Fruit fly (Drosophila melanogaster): ENCODE data around the gene ChAT.
A peak's percentile ranks its signal among the peaks of the same experiment; 100 is the strongest.

The ChAT gene

DNA sequence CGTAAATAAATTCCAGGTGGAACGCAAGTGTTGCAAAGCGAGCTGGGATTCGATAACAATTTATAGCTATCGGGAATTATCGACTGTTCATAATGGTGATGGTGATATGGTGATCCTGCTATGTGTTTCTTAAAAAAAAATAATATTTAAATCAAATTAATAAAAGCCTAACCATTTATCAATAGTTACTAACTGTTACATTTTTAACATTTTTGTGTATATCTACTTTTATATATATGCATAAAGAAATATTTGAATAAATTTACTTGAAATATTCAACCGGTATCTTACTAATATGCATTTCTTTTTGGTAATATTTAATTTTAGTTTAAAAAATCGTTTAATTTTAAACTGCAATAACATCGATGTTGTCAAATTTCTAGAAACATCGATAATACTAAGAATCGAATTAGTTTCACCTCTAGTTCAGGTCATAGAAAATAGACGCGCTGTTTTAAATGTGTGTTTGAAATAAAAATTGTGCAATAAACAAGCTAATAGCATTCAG lies 40.7 kb downstream of the ChAT start, which contains the start of the genes PGS1 and gwl (continued):
- TF ChIP-seq nau (GFP tag; optimal IDR thresholded peaks at IDR 0.05) (no peak), sqz (GFP tag; optimal IDR thresholded peaks at IDR 0.05) (no peak), CG11085 (GFP tag; IDR thresholded peaks at IDR 0.05) (peak; percentile 80), GATAe (GFP tag; conservative IDR thresholded peaks at IDR 0.05) (peak; percentile 58; the same call in 1 of the 2 replicates), Rfx (GFP tag; IDR thresholded peaks at IDR 0.05) (peak; percentile 86), dan (GFP tag; IDR thresholded peaks at IDR 0.05) (no peak), CG17361 (GFP tag; IDR thresholded peaks at IDR 0.05) (no peak; the same call in 2 of the 3 replicates), CG10979 (tag; optimal IDR thresholded peaks at IDR 0.05) (peak; percentile 66), gt (GFP tag; IDR thresholded peaks at IDR 0.05) (no peak), dati (GFP tag; IDR thresholded peaks at IDR 0.05) (no peak), btn (GFP tag; optimal IDR thresholded peaks at IDR 0.05) (no peak), sim (GFP tag; IDR thresholded peaks at IDR 0.05) (no peak), CG10565 (GFP tag; optimal IDR thresholded peaks at IDR 0.05) (no peak), Side (GFP tag; optimal IDR thresholded peaks at IDR 0.05) (no peak), CG8388 (GFP tag; optimal IDR thresholded peaks at IDR 0.05) (peak; percentile 66), rib (GFP tag; IDR thresholded peaks at IDR 0.05) (peak; percentile 54; the same call in 1 of the 2 replicates), Hsf (GFP tag; optimal IDR thresholded peaks at IDR 0.05) (peak; percentile 72), vfl (GFP tag; optimal IDR thresholded peaks at IDR 0.05) (peak; percentile 28), dmrt99B (tag; optimal IDR thresholded peaks at IDR 0.05) (no peak), klu (GFP tag; IDR thresholded peaks at IDR 0.05) (peak; percentile 76), Antp (GFP tag; optimal IDR thresholded peaks at IDR 0.05) (peak; percentile 13), Sry-β (GFP tag; optimal IDR thresholded peaks at IDR 0.05) (no peak), CG11398 (GFP tag; optimal IDR thresholded peaks at IDR 0.05) (no peak), TFAM (GFP tag; optimal IDR thresholded peaks at IDR 0.05) (no peak), Mad (GFP tag; optimal IDR thresholded peaks at IDR 0.05) (no peak), pan (optimal IDR thresholded peaks at IDR 0.05) (no peak), pan (GFP tag; optimal IDR thresholded peaks at IDR 0.05 in 1 of 2, IDR thresholded peaks at IDR 0.05 in 1 of 2) (peak in 1 of 2 experiments; percentile 81), CG6813 (GFP tag; optimal IDR thresholded peaks at IDR 0.05) (no peak), CG6272 (GFP tag; IDR thresholded peaks at IDR 0.05) (peak; percentile 79), D (optimal IDR thresholded peaks at IDR 0.05) (no peak), D (GFP tag; optimal IDR thresholded peaks at IDR 0.05) (peak; percentile 1), CG3163 (GFP tag; optimal IDR thresholded peaks at IDR 0.05) (no peak), Abd-B (GFP tag; optimal IDR thresholded peaks at IDR 0.05) (peak; percentile 81), CG9609 (GFP tag; optimal IDR thresholded peaks at IDR 0.05) (peak; percentile 25), dysf (GFP tag; IDR thresholded peaks at IDR 0.05) (peak; percentile 85), Atf6 (GFP tag; IDR thresholded peaks at IDR 0.05) (peak; percentile 81), Spps (tag; optimal IDR thresholded peaks at IDR 0.05) (peak; percentile 48), Dref (GFP tag; IDR thresholded peaks at IDR 0.05) (peak; percentile 71), CG6791 (GFP tag; IDR thresholded peaks at IDR 0.05; ENCODE audit: partially characterized antibody) (no peak; the same call in 2 of the 3 replicates), Sox100B (GFP tag; optimal IDR thresholded peaks at IDR 0.05) (peak; percentile 78), crp (GFP tag; optimal IDR thresholded peaks at IDR 0.05) (peak in 1 of 2 experiments; percentile 50), CG10654 (GFP tag; optimal IDR thresholded peaks at IDR 0.05) (peak; percentile 75), CG7372 (GFP tag; IDR thresholded peaks at IDR 0.05) (peak; percentile 78), Myb (GFP tag; optimal IDR thresholded peaks at IDR 0.05) (peak; percentile 40), D19B (GFP tag; optimal IDR thresholded peaks at IDR 0.05) (no peak), knrl (GFP tag; IDR thresholded peaks at IDR 0.05; ENCODE audit: partially characterized antibody) (peak; percentile 71; the same call in 2 of the 3 replicates), CG3407 (GFP tag; optimal IDR thresholded peaks at IDR 0.05) (peak; percentile 35), CG3838 (GFP tag; optimal IDR thresholded peaks at IDR 0.05) (no peak), p53 (GFP tag; optimal IDR thresholded peaks at IDR 0.05) (no peak), dm (GFP tag; optimal IDR thresholded peaks at IDR 0.05) (peak; percentile 9), CG34224 (GFP tag; IDR thresholded peaks at IDR 0.05; ENCODE audit: partially characterized antibody) (0 out of 3 replicates have a peak, but pooled peaks have one; percentile 42)

Data from whole organism, embryonic.